Fruit fly (Drosophila melanogaster): ENCODE results near the gene CG14210.

CG14210 gene

dm6 chrX:19590070-19590469 is 25.9 kb upstream of the CG14210 start, which contains the start of gene CG14219:
CG14219 (minus strand) TSS chrX:19590170.
- TF ChIP-seq Dp (GFP tag; optimal IDR thresholded peaks at IDR 0.05): no peak
- peak; percentile 41 for TF ChIP-seq sug (tag; optimal IDR thresholded peaks at IDR 0.05)
- TF ChIP-seq dmrt99B (tag; optimal IDR thresholded peaks at IDR 0.05): no peak

DNA sequence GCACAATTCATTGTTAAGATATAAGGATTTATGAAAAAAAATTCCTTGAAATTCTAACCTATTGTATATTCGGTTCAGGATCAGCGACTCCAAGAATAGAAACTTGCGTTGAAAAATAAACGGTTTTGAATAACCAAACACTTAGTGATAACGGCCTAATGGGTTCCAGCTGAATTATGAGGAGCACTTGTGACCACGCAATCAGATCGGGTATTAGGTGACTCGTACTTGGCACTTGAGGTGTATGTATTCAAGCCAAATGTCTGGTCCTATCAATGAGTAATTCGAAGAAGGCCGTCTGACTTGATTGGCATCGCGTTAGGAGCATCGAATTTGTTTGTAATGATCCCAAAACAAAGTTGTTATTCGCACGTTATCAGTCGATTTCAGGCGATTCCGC is 25.4 kb upstream of the CG14210 start:
- peak; percentile 64 for TF ChIP-seq grn (GFP tag; optimal IDR thresholded peaks at IDR 0.05)
- no peak for TF ChIP-seq CG9609 (GFP tag; optimal IDR thresholded peaks at IDR 0.05)
- no peak for TF ChIP-seq CG11723 (GFP tag; optimal IDR thresholded peaks at IDR 0.05)
- peak; percentile 91 for TF ChIP-seq exex (tag; optimal IDR thresholded peaks at IDR 0.05)
- TF ChIP-seq sug (tag; optimal IDR thresholded peaks at IDR 0.05): peak; percentile 43
- TF ChIP-seq mirr (GFP tag; optimal IDR thresholded peaks at IDR 0.05): peak; percentile 19
- no peak for TF ChIP-seq Hr51 (GFP tag; optimal IDR thresholded peaks at IDR 0.05)
- no peak for TF ChIP-seq E2f2 (GFP tag; IDR thresholded peaks at IDR 0.05)

DNA sequence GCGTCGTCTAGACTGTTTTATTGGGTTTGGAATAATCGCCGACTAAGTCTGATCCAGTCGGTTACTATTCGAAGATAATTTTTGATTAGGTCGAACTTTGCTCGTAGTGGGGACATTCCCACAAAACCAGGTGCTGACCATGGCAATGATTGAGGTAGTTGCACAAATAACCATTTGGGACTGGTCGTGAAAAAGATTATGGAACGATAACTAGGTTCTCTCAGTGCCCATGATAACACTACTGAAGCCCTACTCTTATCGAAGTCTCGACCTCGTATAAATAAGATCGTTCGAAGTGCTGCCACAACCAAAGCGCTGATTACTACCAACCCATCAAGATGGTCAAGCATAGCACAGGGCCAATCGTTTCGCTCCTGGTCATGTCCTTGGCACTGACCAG is 23.7 kb upstream of the CG14210 start, which contains the start of gene CG14205:
Gene CG14205, plus strand, starts transcription at position 301 of the 400 bp plus-strand sequence.
- TF ChIP-seq CG15073 (GFP tag; optimal IDR thresholded peaks at IDR 0.05) (no peak), Mad (GFP tag; optimal IDR thresholded peaks at IDR 0.05) (no peak), yki (optimal IDR thresholded peaks at IDR 0.05) (no peak), CG4617 (GFP tag; optimal IDR thresholded peaks at IDR 0.05; ENCODE audit: borderline replicate concordance) (no peak), CG34376 (GFP tag; optimal IDR thresholded peaks at IDR 0.05) (peak; percentile 25), CG11085 (GFP tag; IDR thresholded peaks at IDR 0.05) (no peak), nom (GFP tag; optimal IDR thresholded peaks at IDR 0.05) (no peak), sug (tag; optimal IDR thresholded peaks at IDR 0.05) (peak; percentile 49), usp (GFP tag; optimal IDR thresholded peaks at IDR 0.05) (no peak), exex (tag; optimal IDR thresholded peaks at IDR 0.05) (peak; percentile 73), grn (GFP tag; optimal IDR thresholded peaks at IDR 0.05) (peak; percentile 28)

dm6 chrX:19595862-19596261 is 20.1 kb upstream of the CG14210 start:
- TF ChIP-seq Dp (GFP tag; optimal IDR thresholded peaks at IDR 0.05) (no peak), Sry-β (GFP tag; optimal IDR thresholded peaks at IDR 0.05) (peak; percentile 48), CG5245 (GFP tag; optimal IDR thresholded peaks at IDR 0.05) (peak; percentile 60), unpg (GFP tag; optimal IDR thresholded peaks at IDR 0.05) (no peak), CG1529 (GFP tag; optimal IDR thresholded peaks at IDR 0.05) (no peak), H2.0 (GFP tag; IDR thresholded peaks at IDR 0.05) (peak; percentile 15; the same call in 1 of the 2 replicates), tio (GFP tag; optimal IDR thresholded peaks at IDR 0.05) (no peak), CG32767 (GFP tag; IDR thresholded peaks at IDR 0.05) (no peak), CG18262 (tag; optimal IDR thresholded peaks at IDR 0.05) (no peak), CG8388 (GFP tag; optimal IDR thresholded peaks at IDR 0.05) (no peak), CG15514 (GFP tag; optimal IDR thresholded peaks at IDR 0.05) (peak; percentile 59), CG12071 (GFP tag; optimal IDR thresholded peaks at IDR 0.05) (no peak), Med (GFP tag) (peak; percentile 9), bsh (GFP tag; optimal IDR thresholded peaks at IDR 0.05) (no peak), cato (GFP tag; optimal IDR thresholded peaks at IDR 0.05; ENCODE audit: borderline replicate concordance) (no peak), CG17385 (GFP tag; optimal IDR thresholded peaks at IDR 0.05) (no peak), org-1 (GFP tag; optimal IDR thresholded peaks at IDR 0.05) (no peak), CG16815 (GFP tag; optimal IDR thresholded peaks at IDR 0.05) (no peak), CG14710 (tag; optimal IDR thresholded peaks at IDR 0.05) (no peak), D19B (GFP tag; optimal IDR thresholded peaks at IDR 0.05) (peak; percentile 53)

Data from whole organism, embryonic.